Worm (Caenorhabditis elegans) whole organism, L1 larva: ENCODE results near the gene twk-21.

Experiments used
- C04F5.9 ChIP-seq: sonication (generic microtip); optimal IDR thresholded peaks from 2 replicates; lab custom pipeline; 2016; ENCODE audit warnings: missing genetic modification characterization, missing compliant biosample characterization
- C16A3.4 ChIP-seq: fragments of 150-350 bp; optimal IDR thresholded peaks from 2 replicates; lab custom pipeline; 2014; ENCODE audit warnings: missing biosample characterization, missing genetic modification characterization
- C34B4.2 ChIP-seq: sonication (generic microtip); optimal IDR thresholded peaks from 2 replicates; lab custom pipeline; 2017; ENCODE audit warnings: mild to moderate bottlenecking, missing genetic modification characterization, missing compliant biosample characterization
- F16B12.6 ChIP-seq: fragments of 150-350 bp; optimal IDR thresholded peaks from 2 replicates; lab custom pipeline; 2014; ENCODE audit warnings: missing biosample characterization, missing genetic modification characterization
- aha-1 ChIP-seq: fragments of 150-350 bp; optimal IDR thresholded peaks from 2 replicates; lab custom pipeline; 2014; ENCODE audit warnings: missing biosample characterization, missing genetic modification characterization
- alr-1 ChIP-seq: fragments of 200-800 bp; sonication (Bioruptor generic); optimal IDR thresholded peaks from 2 replicates; lab custom pipeline; 2018; ENCODE audit warnings: borderline replicate concordance, mild to moderate bottlenecking, missing genetic modification characterization, missing compliant biosample characterization
- ama-1 ChIP-seq: fragments of 150-350 bp; optimal IDR thresholded peaks from 2 replicates; lab custom pipeline; 2014
- blmp-1 ChIP-seq: fragments of 150-350 bp; optimal IDR thresholded peaks from 2 replicates; lab custom pipeline; 2014; ENCODE audit warnings: missing biosample characterization, missing genetic modification characterization
- ceh-63 ChIP-seq: fragments of 200-800 bp; sonication (Bioruptor generic); optimal IDR thresholded peaks from 2 replicates; lab custom pipeline; 2018; ENCODE audit warnings: mild to moderate bottlenecking, missing genetic modification characterization, missing compliant biosample characterization
- ceh-8 ChIP-seq: fragments of 200-800 bp; sonication (Bioruptor generic); optimal IDR thresholded peaks from 2 replicates; lab custom pipeline; 2018; ENCODE audit warnings: mild to moderate bottlenecking, missing genetic modification characterization, moderate library complexity, missing compliant biosample characterization
- ceh-82 ChIP-seq, 3 experiments: fragments of 150-350 bp in 1 of 3; sonication (generic microtip) in 2 of 3; optimal IDR thresholded peaks; 2 replicates each; lab custom pipeline; 2014 to 2017; ENCODE audit warnings: missing biosample characterization in 3 of 3, missing genetic modification characterization in 3 of 3
- ceh-90 ChIP-seq: sonication (generic microtip); optimal IDR thresholded peaks from 2 replicates; lab custom pipeline; 2016; ENCODE audit warnings: missing genetic modification characterization, missing compliant biosample characterization
- dsc-1 ChIP-seq: sonication (generic microtip); optimal IDR thresholded peaks from 2 replicates; lab custom pipeline; 2016; ENCODE audit warnings: mild to moderate bottlenecking, missing genetic modification characterization, missing compliant biosample characterization
- efl-1 ChIP-seq, 4 experiments: fragments of 150-350 bp; optimal IDR thresholded peaks in 3 of 4; peaks in 1 of 4; 1 replicate in 1 of 4; 2 replicates in 3 of 4; lab custom pipeline; 2014; ENCODE audit warnings: missing biosample characterization in 2 of 4, missing genetic modification characterization in 2 of 4, missing genetic modification reagents in 2 of 4
- egl-13 ChIP-seq: sonication (generic microtip); optimal IDR thresholded peaks from 2 replicates; lab custom pipeline; 2016; ENCODE audit warnings: missing genotype, missing genetic modification reagents, missing genetic modification characterization, missing compliant biosample characterization
- egl-27 ChIP-seq, 2 experiments: fragments of 150-350 bp in 1 of 2; sonication (generic microtip); optimal IDR thresholded peaks; 3 replicates each; lab custom pipeline; 2017 to 2018; ENCODE audit warnings: missing biosample characterization in 2 of 2, missing genetic modification characterization in 2 of 2, missing genetic modification reagents in 2 of 2
- elt-2 ChIP-seq: sonication (generic microtip); optimal IDR thresholded peaks from 2 replicates; lab custom pipeline; 2016; ENCODE audit warnings: missing genetic modification characterization, mild to moderate bottlenecking, inconsistent platforms, missing compliant biosample characterization, missing genetic modification reagents
- elt-3 ChIP-seq, 6 experiments: fragments of 150-350 bp in 1 of 6; sonication (generic microtip); optimal IDR thresholded peaks; 2 replicates each; lab custom pipeline; 2017 to 2018; ENCODE audit warnings: missing biosample characterization in 6 of 6, missing genetic modification characterization in 6 of 6, inconsistent platforms in 1 of 6
- ets-5 ChIP-seq: fragments of 200-800 bp; sonication (Bioruptor generic); IDR thresholded peaks from 2 replicates; pipeline ENCODE4 v1.3.6; 2022; ENCODE audit warnings: missing genetic modification characterization, missing compliant biosample characterization
- hlh-17 ChIP-seq: fragments of 200-800 bp; sonication (Bioruptor generic); optimal IDR thresholded peaks from 2 replicates; lab custom pipeline; 2018; ENCODE audit warnings: missing genetic modification characterization, mild to moderate bottlenecking, missing compliant biosample characterization, moderate library complexity, borderline replicate concordance
- hlh-4 ChIP-seq: sonication (generic microtip); optimal IDR thresholded peaks from 2 replicates; lab custom pipeline; 2016; ENCODE audit warnings: mild to moderate bottlenecking, missing genetic modification characterization, missing compliant biosample characterization
- irx-1 ChIP-seq: sonication (generic microtip); optimal IDR thresholded peaks from 2 replicates; lab custom pipeline; 2016; ENCODE audit warnings: missing genetic modification characterization, missing compliant biosample characterization
- jun-1 ChIP-seq: fragments of 150-350 bp; optimal IDR thresholded peaks from 2 replicates; lab custom pipeline; 2014; ENCODE audit warnings: missing biosample characterization, missing genetic modification reagents, missing genetic modification characterization
- lin-13 ChIP-seq: fragments of 150-350 bp; optimal IDR thresholded peaks from 2 replicates; lab custom pipeline; 2014; ENCODE audit warnings: missing biosample characterization, missing genetic modification reagents, missing genetic modification characterization
- lin-14 ChIP-seq: fragments of 200-800 bp; sonication (Bioruptor generic); optimal IDR thresholded peaks from 2 replicates; lab custom pipeline; 2018; ENCODE audit warnings: mild to moderate bottlenecking, missing genetic modification characterization, moderate library complexity, missing compliant biosample characterization
- lin-15B ChIP-seq: fragments of 150-350 bp; sonication (generic microtip); optimal IDR thresholded peaks from 3 replicates; lab custom pipeline; 2014; ENCODE audit warnings: missing biosample characterization, missing genetic modification characterization
- lin-39 ChIP-seq: fragments of 150-350 bp; optimal IDR thresholded peaks from 2 replicates; lab custom pipeline; 2014; ENCODE audit warnings: missing biosample characterization, missing genetic modification reagents, missing genetic modification characterization
- mab-9 ChIP-seq: fragments of 200-800 bp; sonication (Bioruptor generic); IDR thresholded peaks from 2 replicates; pipeline ENCODE4 v1.3.6; 2022; ENCODE audit warnings: missing genetic modification reagents, missing genetic modification characterization, missing compliant biosample characterization
- mdl-1 ChIP-seq, 2 experiments: fragments of 150-350 bp; optimal IDR thresholded peaks; 2 replicates each; lab custom pipeline; 2014 to 2017; ENCODE audit warnings: missing biosample characterization in 2 of 2, missing genetic modification characterization in 2 of 2, inconsistent platforms in 1 of 2
- mep-1 ChIP-seq: fragments of 150-350 bp; optimal IDR thresholded peaks from 2 replicates; lab custom pipeline; 2014; ENCODE audit warnings: missing biosample characterization, missing genetic modification characterization
- nhr-11 ChIP-seq: fragments of 150-350 bp; optimal IDR thresholded peaks from 2 replicates; lab custom pipeline; 2014; ENCODE audit warnings: missing biosample characterization, missing genetic modification characterization
- nhr-237 ChIP-seq: fragments of 150-350 bp; optimal IDR thresholded peaks from 2 replicates; lab custom pipeline; 2014; ENCODE audit warnings: missing biosample characterization, missing genetic modification characterization
- nhr-28 ChIP-seq: fragments of 150-350 bp; optimal IDR thresholded peaks from 2 replicates; lab custom pipeline; 2014; ENCODE audit warnings: missing biosample characterization, missing genetic modification characterization
- nhr-47 ChIP-seq: sonication (generic microtip); optimal IDR thresholded peaks from 2 replicates; lab custom pipeline; 2016; ENCODE audit warnings: mild to moderate bottlenecking, missing genetic modification characterization, moderate library complexity, missing compliant biosample characterization
- nhr-71 ChIP-seq: sonication (generic microtip); optimal IDR thresholded peaks from 2 replicates; lab custom pipeline; 2016; ENCODE audit warnings: mild to moderate bottlenecking, missing genetic modification characterization, moderate library complexity, missing compliant biosample characterization
- nhr-76 ChIP-seq: sonication (generic microtip); optimal IDR thresholded peaks from 2 replicates; lab custom pipeline; 2017; ENCODE audit warnings: missing biosample characterization, missing genetic modification characterization
- nhr-77 ChIP-seq: fragments of 150-350 bp; optimal IDR thresholded peaks from 2 replicates; lab custom pipeline; 2014; ENCODE audit warnings: missing biosample characterization, missing genetic modification characterization
- nhr-84 ChIP-seq: sonication (generic microtip); optimal IDR thresholded peaks from 2 replicates; lab custom pipeline; 2017; ENCODE audit warnings: missing biosample characterization, missing genetic modification characterization
- nhr-90 ChIP-seq: sonication (generic microtip); optimal IDR thresholded peaks from 2 replicates; lab custom pipeline; 2016; ENCODE audit warnings: mild to moderate bottlenecking, missing genetic modification characterization, missing compliant biosample characterization; ENCODE audit not compliant: poor library complexity
- pag-3 ChIP-seq: sonication (generic microtip); optimal IDR thresholded peaks from 2 replicates; lab custom pipeline; 2017; ENCODE audit warnings: missing genetic modification characterization, mild to moderate bottlenecking, missing compliant biosample characterization, antibody characterized with exemption, borderline replicate concordance; ENCODE audit not compliant: insufficient read depth
- rnt-1 ChIP-seq: sonication (generic microtip); optimal IDR thresholded peaks from 2 replicates; lab custom pipeline; 2016; ENCODE audit warnings: mild to moderate bottlenecking, missing genetic modification characterization, moderate library complexity, missing compliant biosample characterization
- skn-1 ChIP-seq: fragments of 150-350 bp; optimal IDR thresholded peaks from 2 replicates; lab custom pipeline; 2014; ENCODE audit warnings: missing biosample characterization, missing genetic modification characterization
- snpc-4 ChIP-seq: fragments of 150-350 bp; optimal IDR thresholded peaks from 2 replicates; lab custom pipeline; 2014; ENCODE audit warnings: missing biosample characterization, missing genetic modification characterization
- sox-4 ChIP-seq: sonication (generic microtip); optimal IDR thresholded peaks from 2 replicates; lab custom pipeline; 2016; ENCODE audit warnings: missing genetic modification characterization, missing compliant biosample characterization
- sptf-1 ChIP-seq: fragments of 150-350 bp; optimal IDR thresholded peaks from 2 replicates; lab custom pipeline; 2014; ENCODE audit warnings: missing biosample characterization, missing genetic modification characterization
- swsn-7 ChIP-seq: sonication (generic microtip); optimal IDR thresholded peaks from 2 replicates; lab custom pipeline; 2016; ENCODE audit warnings: missing genetic modification characterization, missing compliant biosample characterization
- tbx-2 ChIP-seq: sonication (generic microtip); optimal IDR thresholded peaks from 2 replicates; lab custom pipeline; 2016; ENCODE audit warnings: missing genetic modification characterization, missing compliant biosample characterization
- tlp-1 ChIP-seq: fragments of 150-350 bp; optimal IDR thresholded peaks from 2 replicates; lab custom pipeline; 2014; ENCODE audit warnings: missing biosample characterization, missing genetic modification characterization
- unc-30 ChIP-seq: sonication (generic microtip); optimal IDR thresholded peaks from 2 replicates; lab custom pipeline; 2017; ENCODE audit warnings: missing biosample characterization, missing genetic modification characterization
- unc-62 ChIP-seq: fragments of 150-350 bp; optimal IDR thresholded peaks from 2 replicates; lab custom pipeline; 2014; ENCODE audit warnings: missing biosample characterization, missing genetic modification reagents, missing genetic modification characterization
- zag-1 ChIP-seq: fragments of 150-350 bp; optimal IDR thresholded peaks from 2 replicates; lab custom pipeline; 2014; ENCODE audit warnings: missing biosample characterization, missing genetic modification characterization
- zip-4 ChIP-seq: fragments of 200-800 bp; sonication (Bioruptor generic); optimal IDR thresholded peaks from 2 replicates; lab custom pipeline; 2018; ENCODE audit warnings: mild to moderate bottlenecking, missing genetic modification characterization, moderate library complexity, missing compliant biosample characterization
- ztf-11 ChIP-seq, 2 experiments: sonication (generic microtip); optimal IDR thresholded peaks; 2 replicates each; lab custom pipeline; 2016 to 2017; ENCODE audit warnings: missing genetic modification characterization in 2 of 2, missing biosample characterization in 1 of 2, missing compliant biosample characterization in 1 of 2
- ztf-4 ChIP-seq: fragments of 150-350 bp; optimal IDR thresholded peaks from 2 replicates; lab custom pipeline; 2014; ENCODE audit warnings: missing biosample characterization, missing genetic modification characterization

Gene twk-21

ce11 chrX:16263287-16263686 is 36.4 kb upstream of the twk-21 start (continued):
- TF ChIP-seq nhr-77 (tag; lab: Kevin White, UChicago) (no peak), dsc-1 (tag; lab: Kevin White, UChicago) (no peak), C16A3.4 (tag; lab: Kevin White, UChicago) (no peak), ama-1 (no peak), nhr-47 (tag; lab: Kevin White, UChicago) (no peak), lin-39 (no peak), ets-5 (no peak), zip-4 (GFP tag; lab: Kevin White, UChicago) (no peak), nhr-11 (no peak), lin-13 (GFP tag; lab: Kevin White, UChicago) (no peak), skn-1 (tag; lab: Kevin White, UChicago) (no peak), sptf-1 (tag; lab: Kevin White, UChicago) (no peak), ceh-82 (tag; optimal IDR thresholded peaks at IDR 0.05; lab: Kevin White, UChicago) (no peak), jun-1 (no peak), unc-62 (GFP tag; lab: Kevin White, UChicago) (no peak), ztf-11 (tag; optimal IDR thresholded peaks at IDR 0.05; lab: Kevin White, UChicago) (no peak), alr-1 (tag; lab: Kevin White, UChicago) (no peak), zag-1 (no peak), ztf-4 (tag; lab: Kevin White, UChicago) (no peak), mdl-1 (tag; optimal IDR thresholded peaks at IDR 0.05; lab: Kevin White, UChicago) (no peak), rnt-1 (tag; lab: Kevin White, UChicago) (no peak), ceh-8 (GFP tag; lab: Kevin White, UChicago) (no peak), tbx-2 (tag; lab: Kevin White, UChicago) (no peak), nhr-28 (no peak), blmp-1 (peak; percentile 80), swsn-7 (tag; lab: Kevin White, UChicago) (no peak), snpc-4 (tag; lab: Kevin White, UChicago) (no peak), elt-3 (tag; optimal IDR thresholded peaks at IDR 0.05; lab: Kevin White, UChicago) (peak in 4 of 6 experiments; percentile 25 to 80 (median 64)), irx-1 (tag; lab: Kevin White, UChicago) (no peak), pag-3 (tag; lab: Kevin White, UChicago) (no peak), nhr-90 (tag; lab: Kevin White, UChicago) (peak; percentile 53), sox-4 (no peak), tlp-1 (tag; lab: Kevin White, UChicago) (no peak), hlh-17 (GFP tag; lab: Kevin White, UChicago) (no peak), mab-9 (GFP tag; lab: Robert Waterston, UW) (no peak), hlh-4 (tag; lab: Kevin White, UChicago) (no peak), C04F5.9 (tag; lab: Kevin White, UChicago) (no peak), C34B4.2 (tag; lab: Kevin White, UChicago) (no peak), nhr-84 (tag; lab: Kevin White, UChicago) (no peak), lin-14 (GFP tag; lab: Kevin White, UChicago) (peak; percentile 80), F16B12.6 (tag; lab: Kevin White, UChicago) (no peak), nhr-76 (no peak), egl-13 (tag; lab: Kevin White, UChicago) (no peak), efl-1 (optimal IDR thresholded peaks at IDR 0.05; lab: Kevin White, UChicago) (no peak), efl-1 (GFP tag; optimal IDR thresholded peaks at IDR 0.05 in 1 of 2; lab: Kevin White, UChicago) (no peak), ceh-63 (no peak), lin-15B (tag; lab: Kevin White, UChicago) (no peak), elt-2 (tag; lab: Kevin White, UChicago) (no peak), aha-1 (tag; lab: Kevin White, UChicago) (no peak), ceh-90 (no peak), mep-1 (tag; lab: Kevin White, UChicago) (peak; percentile 61), egl-27 (tag; optimal IDR thresholded peaks at IDR 0.05; lab: Kevin White, UChicago) (no peak), nhr-71 (tag; lab: Kevin White, UChicago) (peak; percentile 36), nhr-237 (tag; lab: Kevin White, UChicago) (no peak), unc-30 (tag; lab: Kevin White, UChicago) (no peak)
